Fruit fly (Drosophila melanogaster): Measurements from ENCODE around the gene CG7974.

Gene CG7974

DNA sequence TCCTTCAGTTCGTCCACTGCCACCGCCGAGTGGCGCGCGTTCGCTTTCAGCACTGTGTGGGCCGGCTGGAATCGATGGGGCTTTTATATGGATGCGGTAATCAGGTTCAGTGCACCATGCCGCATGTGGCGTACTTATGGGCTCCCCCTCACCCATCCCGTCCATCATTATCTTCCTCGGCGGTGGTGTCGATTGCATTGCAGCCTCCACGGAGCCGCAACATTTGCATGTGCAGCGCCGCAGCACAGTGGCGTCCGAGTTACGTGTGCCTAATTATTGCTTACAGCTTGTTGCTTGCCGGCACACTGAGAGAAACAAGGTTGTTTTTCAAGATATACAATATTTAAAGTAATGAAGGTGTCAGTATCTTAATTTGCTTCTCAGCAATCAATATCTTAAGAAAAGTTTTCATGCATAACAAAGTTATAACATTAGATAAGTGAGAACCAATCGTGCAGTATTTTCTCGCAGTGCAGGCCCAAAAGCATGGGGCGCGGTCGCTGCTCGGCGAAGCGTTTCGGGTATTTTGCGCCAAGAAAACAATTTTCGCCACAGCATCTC lies 37.5 kb downstream of the CG7974 start, which contains the start of gene CG13931:
TSS of gene CG13931 (minus strand) at position 41 of the 561 bp plus-strand sequence.
- TF ChIP-seq CG33017 (tag; optimal IDR thresholded peaks at IDR 0.05) (no peak), Crg-1 (GFP tag; optimal IDR thresholded peaks at IDR 0.05) (no peak), ovo (GFP tag; optimal IDR thresholded peaks at IDR 0.05) (no peak)

DNA sequence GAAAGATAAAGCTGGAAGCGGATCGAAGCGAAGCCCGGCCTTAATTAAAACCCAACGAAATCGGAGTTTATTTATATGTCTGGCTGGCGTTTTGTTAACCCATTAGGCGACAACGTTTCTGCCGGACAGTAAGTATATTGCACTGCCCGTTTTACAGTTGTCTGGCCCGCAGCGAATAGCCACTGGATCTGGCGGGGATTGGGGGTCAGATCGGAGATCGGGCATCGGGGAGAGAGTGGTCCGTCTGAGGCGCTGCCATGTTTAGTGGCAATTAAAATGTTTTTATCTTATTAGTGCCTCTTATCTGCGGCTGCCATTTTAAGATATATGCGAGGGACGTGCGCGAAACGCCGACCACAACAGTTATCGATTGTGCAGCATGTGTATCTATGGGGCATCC lies 44.2 kb downstream of the CG7974 start:
- TF ChIP-seq CG11617 (GFP tag; optimal IDR thresholded peaks at IDR 0.05): no peak
- TF ChIP-seq CG1620 (GFP tag; optimal IDR thresholded peaks at IDR 0.05): no peak
- no peak for TF ChIP-seq CG7045 (GFP tag; optimal IDR thresholded peaks at IDR 0.05)
- no peak for TF ChIP-seq CG12768 (GFP tag; optimal IDR thresholded peaks at IDR 0.05)
- no peak for TF ChIP-seq Hr96 (GFP tag; optimal IDR thresholded peaks at IDR 0.05)
- no peak for TF ChIP-seq toe (GFP tag; optimal IDR thresholded peaks at IDR 0.05)
- TF ChIP-seq CG7101 (tag; optimal IDR thresholded peaks at IDR 0.05): no peak
- no peak for TF ChIP-seq Crg-1 (GFP tag; optimal IDR thresholded peaks at IDR 0.05)
- no peak for TF ChIP-seq cnc (optimal IDR thresholded peaks at IDR 0.05)
- TF ChIP-seq pad (GFP tag; optimal IDR thresholded peaks at IDR 0.05): no peak
- no peak for TF ChIP-seq Clk (GFP tag; optimal IDR thresholded peaks at IDR 0.05)
- no peak for TF ChIP-seq cic (GFP tag; optimal IDR thresholded peaks at IDR 0.05)
- TF ChIP-seq bab1 (GFP tag; optimal IDR thresholded peaks at IDR 0.05): no peak
- no peak for TF ChIP-seq Mnt (GFP tag; optimal IDR thresholded peaks at IDR 0.05)

DNA sequence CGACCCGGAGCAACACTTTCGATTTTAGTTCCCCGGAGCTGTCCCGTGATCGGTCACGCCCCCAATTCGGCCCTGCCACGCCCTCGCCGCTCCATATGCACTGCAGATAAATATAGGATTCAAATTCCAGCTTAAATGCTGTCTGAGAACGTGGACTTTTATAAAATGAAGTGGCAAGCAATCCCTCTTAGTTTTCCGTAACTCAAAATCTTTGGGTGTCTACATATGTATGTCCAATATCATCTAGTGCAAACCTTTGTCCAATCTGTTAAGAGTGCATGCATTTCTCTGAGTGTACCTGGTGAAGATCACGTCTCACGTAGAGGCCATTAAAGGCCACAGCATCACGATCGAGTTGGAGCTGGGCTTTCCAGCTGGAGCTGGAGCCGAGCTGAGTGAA lies 45.6 kb downstream of the CG7974 start:
- TF ChIP-seq CG11617 (GFP tag; optimal IDR thresholded peaks at IDR 0.05) (no peak), cic (GFP tag; optimal IDR thresholded peaks at IDR 0.05) (no peak), cnc (optimal IDR thresholded peaks at IDR 0.05) (no peak), CG7045 (GFP tag; optimal IDR thresholded peaks at IDR 0.05) (no peak), CG7101 (tag; optimal IDR thresholded peaks at IDR 0.05) (no peak), CG12768 (GFP tag; optimal IDR thresholded peaks at IDR 0.05) (no peak)

DNA sequence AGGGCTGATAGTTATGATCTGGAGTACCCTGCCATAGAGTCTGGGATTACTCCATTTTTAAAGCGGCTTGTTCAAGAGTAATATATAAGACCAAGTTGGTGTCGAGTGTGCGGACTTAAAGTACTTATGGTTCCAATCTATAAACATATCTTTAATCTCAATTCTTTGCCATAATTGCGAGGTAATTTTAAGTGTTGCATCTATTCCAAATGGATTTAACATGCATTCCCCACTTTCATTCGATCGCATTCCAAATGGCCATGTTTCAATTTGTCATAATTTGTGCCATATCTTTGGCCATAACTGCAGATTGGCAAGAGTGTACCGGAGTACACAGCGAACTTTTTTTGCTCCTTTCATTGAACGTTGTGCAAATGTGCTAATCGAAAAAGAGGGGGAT lies 46.3 kb downstream of the CG7974 start:
- TF ChIP-seq CG12768 (GFP tag; optimal IDR thresholded peaks at IDR 0.05) (no peak), kay (GFP tag; ENCODE audit: borderline replicate concordance) (no peak), Hr96 (GFP tag; optimal IDR thresholded peaks at IDR 0.05) (no peak), cic (GFP tag; optimal IDR thresholded peaks at IDR 0.05) (no peak), CG11617 (GFP tag; optimal IDR thresholded peaks at IDR 0.05) (no peak)

Data from whole organism, adult.